Fruit fly (Drosophila melanogaster) Kc167 (cell line): ENCODE data around the gene RpL13.

Experiments used
- Myc ChIP-seq: fragments of >200 bp; optimal IDR thresholded peaks from 2 replicates; lab custom pipeline; 2017; ENCODE audit warnings: missing external identifiers
- Sin3A ChIP-seq: fragments of >200 bp; optimal IDR thresholded peaks from 2 replicates; lab custom pipeline; 2018; ENCODE audit warnings: missing external identifiers
- h ChIP-seq: fragments of >200 bp; optimal IDR thresholded peaks from 3 replicates; lab custom pipeline; 2018; ENCODE audit warnings: missing external identifiers
- insv ChIP-seq: fragments of >200 bp; optimal IDR thresholded peaks from 3 replicates; lab custom pipeline; 2018; ENCODE audit warnings: missing external identifiers
- psq ChIP-seq: fragments of >200 bp; optimal IDR thresholded peaks from 2 replicates; lab custom pipeline; 2017; ENCODE audit warnings: missing external identifiers
- ttk ChIP-seq: sonication (Bioruptor generic); optimal IDR thresholded peaks from 2 replicates; lab custom pipeline; 2017; ENCODE audit warnings: missing external identifiers

The RpL13 gene

dm6 chr2L:9966983-9967737, at the start of gene RpL13, which contains the start of gene Dref:
TSS of gene RpL13 (plus strand) at chr2L:9967313.
TSS of gene Dref (minus strand) at chr2L:9967229.
- TF ChIP-seq Myc (lab: Kevin White, UChicago) (no peak), h (lab: Kevin White, UChicago) (no peak), psq (lab: Kevin White, UChicago) (no peak), insv (lab: Kevin White, UChicago) (no peak)

DNA sequence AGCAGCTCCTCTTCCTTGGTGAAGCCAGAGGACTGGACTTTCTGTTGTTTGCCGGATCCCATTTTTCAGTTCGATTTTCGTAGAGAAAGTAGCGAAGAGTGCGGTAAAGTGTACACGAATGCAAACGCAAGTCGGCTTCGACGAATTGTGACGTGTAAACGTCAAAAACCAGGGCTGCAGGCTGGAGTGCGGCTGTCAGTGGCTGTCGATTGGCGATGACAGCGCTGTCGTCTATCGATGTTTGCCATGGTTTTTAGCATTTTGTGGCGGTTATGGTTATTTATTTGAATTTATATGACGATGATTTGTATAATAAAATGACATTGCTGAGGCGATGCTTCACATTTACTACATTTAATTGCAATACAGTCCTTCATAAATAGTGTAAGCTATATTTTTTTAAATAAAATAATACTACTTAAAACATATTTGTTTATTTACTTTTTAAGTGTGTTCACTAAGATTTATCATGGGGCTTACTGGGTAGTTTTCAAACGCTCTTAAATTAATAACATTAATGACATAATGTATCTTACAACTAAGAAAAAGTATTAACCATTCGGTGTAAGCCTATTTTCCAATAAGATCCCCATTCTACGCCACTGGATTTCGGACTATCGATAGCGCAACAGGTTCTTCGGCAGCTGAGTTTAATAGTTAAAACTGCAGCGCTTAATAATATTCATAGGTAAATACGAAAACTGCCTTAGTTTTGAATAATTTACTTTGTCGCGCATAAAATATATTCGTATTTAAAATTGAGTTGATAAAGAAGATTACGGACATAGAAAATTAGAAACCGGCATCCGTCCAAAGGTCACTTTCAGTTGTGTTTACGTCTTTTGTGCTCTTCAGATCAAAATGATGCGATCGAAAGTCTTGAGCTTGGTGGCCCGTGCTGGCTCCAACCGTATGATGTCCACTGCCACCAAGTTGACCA, 48.8 kb upstream of the RpL13 start, which contains the start of the genes CG5885 and CG4598:
Gene CG5885 (minus strand): TSS at position 311 of the 940 bp plus-strand sequence.
Gene CG4598 (plus strand): TSS at position 599 of the 940 bp plus-strand sequence.
- TF ChIP-seq insv (lab: Kevin White, UChicago) (no peak), ttk (no peak), h (lab: Kevin White, UChicago) (no peak), Sin3A (no peak), psq (lab: Kevin White, UChicago) (no peak), Myc (lab: Kevin White, UChicago) (no peak)

- TF ChIP-seq h (lab: Kevin White, UChicago) (no peak), Sin3A (no peak), ttk (no peak), insv (lab: Kevin White, UChicago) (no peak), Myc (lab: Kevin White, UChicago) (no peak), psq (lab: Kevin White, UChicago) (no peak)
Observed at dm6 chr2L:9919218-9919617, 47.9 kb upstream of the RpL13 start.

dm6 chr2L:9919949-9920348, 47.2 kb upstream of the RpL13 start, which contains the start of gene CG4594:
TSS of gene CG4594 (plus strand) at chr2L:9920160.
- no peak for TF ChIP-seq ttk
- TF ChIP-seq Myc (lab: Kevin White, UChicago) = no peak
- no peak for TF ChIP-seq insv (lab: Kevin White, UChicago)
- TF ChIP-seq psq (lab: Kevin White, UChicago) = no peak

dm6 chr2L:9921401-9921800, 45.7 kb upstream of the RpL13 start, which contains the start of gene CG4592:
TSS of gene CG4592 (plus strand) at chr2L:9921633.
- TF ChIP-seq psq (lab: Kevin White, UChicago) (no peak), Sin3A (no peak), ttk (no peak), h (lab: Kevin White, UChicago) (no peak), insv (lab: Kevin White, UChicago) (no peak), Myc (lab: Kevin White, UChicago) (no peak)

- TF ChIP-seq Sin3A (no peak), Myc (lab: Kevin White, UChicago) (no peak), psq (lab: Kevin White, UChicago) (no peak), ttk (no peak), insv (lab: Kevin White, UChicago) (no peak)
Observed at dm6 chr2L:9924765-9925164, 42.3 kb upstream of the RpL13 start, which contains the start of the genes TbCMF46 and CG42366. TSS of gene TbCMF46 (minus strand) at chr2L:9924865. TSS of gene CG42366 (plus strand) at chr2L:9925161.

DNA sequence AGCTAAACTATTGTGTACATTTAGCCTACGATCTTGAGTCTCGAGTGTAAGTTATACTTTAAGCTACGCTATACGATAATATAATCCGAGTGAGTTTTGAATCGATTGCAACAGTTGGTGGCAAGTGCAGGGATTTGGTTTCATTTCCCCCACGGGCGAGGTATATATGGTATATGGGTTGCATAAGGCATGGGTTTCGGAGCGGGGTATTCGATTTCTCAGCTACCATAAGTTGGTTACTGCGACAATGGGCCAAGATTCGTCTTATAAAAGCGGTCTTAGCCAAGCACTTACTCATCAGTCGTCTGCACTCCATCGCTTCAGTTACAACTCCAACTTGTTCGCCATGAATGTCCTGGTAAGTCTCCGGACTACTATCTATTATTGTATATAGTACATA, 36.8 kb upstream of the RpL13 start, which contains the start of gene CG42367:
Gene CG42367 (plus strand): TSS at position 301 of the 400 bp plus-strand sequence.
- TF ChIP-seq psq (lab: Kevin White, UChicago) = no peak
- no peak for TF ChIP-seq ttk
- TF ChIP-seq insv (lab: Kevin White, UChicago) = no peak
- TF ChIP-seq Sin3A = no peak
- no peak for TF ChIP-seq Myc (lab: Kevin White, UChicago)
- TF ChIP-seq h (lab: Kevin White, UChicago) = no peak

dm6 chr2L:9933063-9933462, 34.0 kb upstream of the RpL13 start, which contains the start of gene Cpr30F:
TSS of gene Cpr30F (minus strand) at chr2L:9933163.
- TF ChIP-seq Myc (lab: Kevin White, UChicago) (no peak), h (lab: Kevin White, UChicago) (no peak)

- no peak for TF ChIP-seq Myc (lab: Kevin White, UChicago)
Observed at dm6 chr2L:9937908-9938307, 29.2 kb upstream of the RpL13 start, which contains the start of gene Arglu1. TSS of gene Arglu1 (minus strand) at chr2L:9938134.

DNA sequence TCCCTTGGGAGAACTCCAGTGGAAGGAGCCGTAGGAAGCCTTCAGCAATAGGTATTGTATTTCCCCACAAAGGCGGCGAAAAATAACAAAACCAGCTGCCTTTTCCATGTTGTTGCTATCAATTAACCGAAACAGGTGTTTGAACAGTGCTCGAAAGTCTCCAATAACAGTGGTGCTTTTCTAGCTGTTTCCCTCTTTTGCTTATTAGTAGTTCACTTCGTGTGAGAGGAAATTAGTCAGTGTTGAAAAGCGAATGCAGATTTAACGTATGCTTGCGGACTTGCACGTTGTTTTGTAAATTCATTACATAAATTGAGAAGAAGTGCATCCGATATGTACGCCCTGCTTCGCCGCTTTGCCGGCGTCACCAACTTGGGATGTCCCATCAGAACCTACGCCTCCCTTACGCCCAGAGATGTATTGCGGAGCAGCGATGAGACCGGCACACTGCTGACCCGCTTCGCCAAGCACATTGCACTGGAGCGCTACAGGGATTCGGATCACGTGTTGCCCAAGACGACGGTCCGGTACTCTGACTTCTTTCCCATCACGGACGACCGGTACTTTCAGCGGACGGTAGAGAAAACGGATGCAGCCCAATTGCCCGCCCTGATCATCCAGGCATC, 28.4 kb upstream of the RpL13 start, which contains the start of the genes Datp and CG4619:
Gene Datp (minus strand): TSS at position 160 of the 626 bp plus-strand sequence.
Gene CG4619 (plus strand): TSS at position 233 of the 626 bp plus-strand sequence.
- TF ChIP-seq Myc (lab: Kevin White, UChicago) = no peak

dm6 chr2L:9943521-9943920, 23.6 kb upstream of the RpL13 start:
- TF ChIP-seq insv (lab: Kevin White, UChicago) (no peak), psq (lab: Kevin White, UChicago) (no peak), Myc (lab: Kevin White, UChicago) (no peak), Sin3A (no peak), ttk (no peak), h (lab: Kevin White, UChicago) (no peak)
